Fruit fly (Drosophila melanogaster): ENCODE results near the gene CG14050.

The CG14050 gene

DNA sequence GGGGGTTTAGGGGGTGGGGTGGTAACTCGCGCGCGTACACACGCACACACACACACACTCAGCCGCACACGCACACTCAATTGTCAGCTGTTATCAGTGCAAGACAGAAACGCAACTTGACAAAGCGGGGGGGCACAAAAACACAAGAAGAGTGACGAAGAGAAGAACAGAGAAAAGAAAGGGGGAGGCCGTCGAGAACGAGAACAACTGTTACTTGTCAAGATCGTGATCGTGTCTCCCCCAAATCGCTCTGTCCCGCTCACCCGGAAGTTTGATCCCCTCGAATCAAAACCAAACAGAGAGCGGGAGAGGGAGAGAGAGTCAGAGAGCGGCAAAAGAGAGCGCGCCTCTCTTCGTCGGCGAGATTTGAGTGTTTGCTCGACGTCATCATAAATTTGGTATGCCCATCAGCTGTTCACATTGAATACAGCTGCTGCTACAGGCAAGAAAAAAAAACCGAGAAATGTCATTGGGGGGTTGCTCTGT, 8.6 kb downstream of the CG14050 start (continued):
- TF ChIP-seq CG18262 (tag; optimal IDR thresholded peaks at IDR 0.05) (no peak), toy (GFP tag; IDR thresholded peaks at IDR 0.05) (no peak), unpg (GFP tag; optimal IDR thresholded peaks at IDR 0.05) (no peak), Atf-2 (GFP tag; optimal IDR thresholded peaks at IDR 0.05) (no peak), salm (tag; optimal IDR thresholded peaks at IDR 0.05) (no peak), CG12219 (GFP tag; optimal IDR thresholded peaks at IDR 0.05) (peak; percentile 24), Rfx (GFP tag; IDR thresholded peaks at IDR 0.05) (no peak), Awh (GFP tag; IDR thresholded peaks at IDR 0.05) (0 out of 2 replicates have a peak, but pooled peaks have one; percentile 19), btn (GFP tag; optimal IDR thresholded peaks at IDR 0.05) (no peak), CG7786 (GFP tag; optimal IDR thresholded peaks at IDR 0.05) (no peak), Camta (GFP tag; optimal IDR thresholded peaks at IDR 0.05) (no peak), CG30403 (GFP tag; optimal IDR thresholded peaks at IDR 0.05) (no peak), CG4404 (GFP tag; IDR thresholded peaks at IDR 0.05) (no peak), CG32772 (GFP tag; IDR thresholded peaks at IDR 0.05) (no peak), CG8388 (GFP tag; optimal IDR thresholded peaks at IDR 0.05) (no peak), E2f2 (GFP tag; IDR thresholded peaks at IDR 0.05) (peak; percentile 15; the same call in 1 of the 2 replicates), ase (GFP tag; IDR thresholded peaks at IDR 0.05) (no peak), CG12236 (GFP tag; optimal IDR thresholded peaks at IDR 0.05) (no peak), CG14014 (GFP tag; IDR thresholded peaks at IDR 0.05) (no peak; the same call in 1 of the 2 replicates), CG43689 (GFP tag; IDR thresholded peaks at IDR 0.05) (no peak), zen2 (GFP tag; IDR thresholded peaks at IDR 0.05; ENCODE audit: partially characterized antibody) (peak; percentile 73), CG31365 (tag; optimal IDR thresholded peaks at IDR 0.05) (no peak), CG18619 (GFP tag; optimal IDR thresholded peaks at IDR 0.05) (no peak), Abd-B (GFP tag; optimal IDR thresholded peaks at IDR 0.05) (no peak), BEAF-32 (GFP tag; optimal IDR thresholded peaks at IDR 0.05) (no peak), zen (tag; optimal IDR thresholded peaks at IDR 0.05) (no peak), CG12071 (GFP tag; optimal IDR thresholded peaks at IDR 0.05) (peak; percentile 56), H15 (GFP tag; IDR thresholded peaks at IDR 0.05) (no peak), Hr3 (GFP tag; optimal IDR thresholded peaks at IDR 0.05) (no peak), CG8290 (GFP tag; optimal IDR thresholded peaks at IDR 0.05) (no peak), CG8290 (tag; optimal IDR thresholded peaks at IDR 0.05) (peak in 1 of 2 experiments; percentile 17), Hey (tag; optimal IDR thresholded peaks at IDR 0.05) (no peak), CG9437 (GFP tag; optimal IDR thresholded peaks at IDR 0.05) (no peak), jigr1 (GFP tag; IDR thresholded peaks at IDR 0.05) (no peak), cad (GFP tag; optimal IDR thresholded peaks at IDR 0.05) (peak; percentile 44), pum (GFP tag; optimal IDR thresholded peaks at IDR 0.05) (no peak), grn (GFP tag; optimal IDR thresholded peaks at IDR 0.05) (peak; percentile 59), Dbx (GFP tag; IDR thresholded peaks at IDR 0.05) (no peak), ind (GFP tag; optimal IDR thresholded peaks at IDR 0.05) (no peak), CG6791 (GFP tag; IDR thresholded peaks at IDR 0.05; ENCODE audit: partially characterized antibody) (no peak; the same call in 2 of the 3 replicates), CG2889 (GFP tag; IDR thresholded peaks at IDR 0.05) (no peak), CG16779 (GFP tag; IDR thresholded peaks at IDR 0.05) (no peak), Opbp (GFP tag; IDR thresholded peaks at IDR 0.05; ENCODE audit: partially characterized antibody) (no peak), ap (GFP tag; IDR thresholded peaks at IDR 0.05) (no peak), CG7839 (tag; optimal IDR thresholded peaks at IDR 0.05) (no peak), Oli (tag; optimal IDR thresholded peaks at IDR 0.05) (no peak), sisA (GFP tag; IDR thresholded peaks at IDR 0.05) (no peak), Hr39 (optimal IDR thresholded peaks at IDR 0.05) (peak; percentile 60), tgo (GFP tag; IDR thresholded peaks at IDR 0.05) (no peak), MESR4 (GFP tag; optimal IDR thresholded peaks at IDR 0.05) (no peak), HLH4C (GFP tag; IDR thresholded peaks at IDR 0.05; ENCODE audit: partially characterized antibody) (no peak), CG3407 (GFP tag; optimal IDR thresholded peaks at IDR 0.05) (no peak), CG10366 (GFP tag; IDR thresholded peaks at IDR 0.05) (no peak)
